Worm (Caenorhabditis elegans) whole organism, late embryonic: ENCODE data around the gene F38H4.5.

ENCODE experiments used
- F13H6.1 ChIP-seq: sonication (generic microtip); optimal IDR thresholded peaks from 2 replicates; lab custom pipeline; 2016; ENCODE audit warnings: missing genetic modification characterization, missing compliant biosample characterization
- T23F11.4 ChIP-seq: fragments of 200-800 bp; sonication (Bioruptor generic); optimal IDR thresholded peaks from 2 replicates; lab custom pipeline; 2018; ENCODE audit warnings: mild to moderate bottlenecking, missing genetic modification characterization, missing compliant biosample characterization
- Y22D7AL.16 ChIP-seq: sonication (generic microtip); optimal IDR thresholded peaks from 2 replicates; lab custom pipeline; 2016; ENCODE audit warnings: missing genetic modification characterization, missing compliant biosample characterization
- ama-1 ChIP-seq: fragments of 150-350 bp; optimal IDR thresholded peaks from 2 replicates; lab custom pipeline; 2014
- ceh-14 ChIP-seq: sonication (generic microtip); optimal IDR thresholded peaks from 2 replicates; lab custom pipeline; 2016; ENCODE audit warnings: missing genotype, missing genetic modification characterization, missing compliant biosample characterization
- ceh-18 ChIP-seq: sonication (generic microtip); optimal IDR thresholded peaks from 2 replicates; lab custom pipeline; 2016; ENCODE audit warnings: missing genetic modification characterization, missing compliant biosample characterization
- ceh-2 ChIP-seq: sonication (generic microtip); optimal IDR thresholded peaks from 2 replicates; lab custom pipeline; 2016; ENCODE audit warnings: missing genotype, missing genetic modification characterization, missing compliant biosample characterization
- ceh-22 ChIP-seq: sonication (generic microtip); optimal IDR thresholded peaks from 2 replicates; lab custom pipeline; 2017; ENCODE audit warnings: missing biosample characterization, missing genetic modification characterization
- che-1 ChIP-seq: sonication (generic microtip); optimal IDR thresholded peaks from 2 replicates; lab custom pipeline; 2016; ENCODE audit warnings: mild to moderate bottlenecking, missing genetic modification characterization, missing compliant biosample characterization
- dve-1 ChIP-seq: sonication (generic microtip); optimal IDR thresholded peaks from 2 replicates; lab custom pipeline; 2017; ENCODE audit warnings: antibody characterized with exemption, mild to moderate bottlenecking, missing genetic modification characterization, missing compliant biosample characterization
- elt-2 ChIP-seq: sonication (generic microtip); optimal IDR thresholded peaks from 2 replicates; lab custom pipeline; 2016; ENCODE audit warnings: missing genetic modification reagents, missing genetic modification characterization, missing compliant biosample characterization
- elt-4 ChIP-seq: sonication (generic microtip); optimal IDR thresholded peaks from 2 replicates; lab custom pipeline; 2016; ENCODE audit warnings: missing genetic modification characterization, missing compliant biosample characterization
- ets-4 ChIP-seq: sonication (generic microtip); optimal IDR thresholded peaks from 2 replicates; lab custom pipeline; 2016; ENCODE audit warnings: missing genetic modification characterization, missing compliant biosample characterization
- eyg-1 ChIP-seq: sonication (generic microtip); optimal IDR thresholded peaks from 2 replicates; lab custom pipeline; 2016; ENCODE audit warnings: missing genotype, missing genetic modification characterization, missing compliant biosample characterization
- fkh-6 ChIP-seq: sonication (generic microtip); optimal IDR thresholded peaks from 2 replicates; lab custom pipeline; 2016; ENCODE audit warnings: missing genetic modification characterization, missing compliant biosample characterization
- gmeb-2 ChIP-seq: sonication (generic microtip); optimal IDR thresholded peaks from 2 replicates; lab custom pipeline; 2016; ENCODE audit warnings: missing genetic modification characterization, inconsistent platforms, missing compliant biosample characterization
- hlh-13 ChIP-seq: fragments of 200-800 bp; sonication (Bioruptor generic); optimal IDR thresholded peaks from 2 replicates; lab custom pipeline; 2018; ENCODE audit warnings: mild to moderate bottlenecking, missing genetic modification characterization, missing compliant biosample characterization
- hlh-30 ChIP-seq: sonication (generic microtip); optimal IDR thresholded peaks from 2 replicates; lab custom pipeline; 2017; ENCODE audit warnings: antibody characterized with exemption, missing genetic modification characterization, missing compliant biosample characterization; ENCODE audit not compliant: insufficient read depth
- hlh-8 ChIP-seq: sonication (generic microtip); optimal IDR thresholded peaks from 2 replicates; lab custom pipeline; 2016; ENCODE audit warnings: missing genotype, missing genetic modification characterization, missing compliant biosample characterization
- lim-6 ChIP-seq: sonication (generic microtip); optimal IDR thresholded peaks from 2 replicates; lab custom pipeline; 2016; ENCODE audit warnings: missing genetic modification characterization, missing compliant biosample characterization
- madf-2 ChIP-seq: sonication (generic microtip); optimal IDR thresholded peaks from 2 replicates; lab custom pipeline; 2017; ENCODE audit warnings: missing genetic modification characterization, missing compliant biosample characterization
- mec-3 ChIP-seq: sonication (generic microtip); optimal IDR thresholded peaks from 2 replicates; lab custom pipeline; 2016; ENCODE audit warnings: borderline replicate concordance, missing genetic modification characterization, missing compliant biosample characterization
- odd-2 ChIP-seq: sonication (generic microtip); optimal IDR thresholded peaks from 2 replicates; lab custom pipeline; 2017; ENCODE audit warnings: antibody characterized with exemption, mild to moderate bottlenecking, missing genetic modification characterization, missing compliant biosample characterization
- pag-3 ChIP-seq: sonication (generic microtip); optimal IDR thresholded peaks from 2 replicates; lab custom pipeline; 2016; ENCODE audit warnings: missing compliant biosample characterization, missing genetic modification characterization, borderline replicate concordance
- pqm-1 ChIP-seq: sonication (generic microtip); optimal IDR thresholded peaks from 2 replicates; lab custom pipeline; 2016; ENCODE audit warnings: missing genetic modification characterization, missing compliant biosample characterization
- pros-1 ChIP-seq: fragments of 150-350 bp; optimal IDR thresholded peaks from 2 replicates; lab custom pipeline; 2014; ENCODE audit warnings: missing biosample characterization, missing genetic modification reagents, missing genetic modification characterization
- ref-2 ChIP-seq: sonication (generic microtip); optimal IDR thresholded peaks from 2 replicates; lab custom pipeline; 2016; ENCODE audit warnings: missing genetic modification characterization, missing compliant biosample characterization
- sdc-2 ChIP-seq: sonication (generic microtip); optimal IDR thresholded peaks from 2 replicates; lab custom pipeline; 2016; ENCODE audit warnings: missing genotype, missing genetic modification characterization, missing compliant biosample characterization
- sox-4 ChIP-seq: sonication (generic microtip); optimal IDR thresholded peaks from 2 replicates; lab custom pipeline; 2017; ENCODE audit warnings: mild to moderate bottlenecking, missing genetic modification characterization, inconsistent platforms, missing compliant biosample characterization
- tbx-2 ChIP-seq: sonication (generic microtip); optimal IDR thresholded peaks from 2 replicates; lab custom pipeline; 2016; ENCODE audit warnings: missing genetic modification characterization, missing compliant biosample characterization
- ttx-3 ChIP-seq: sonication (generic microtip); optimal IDR thresholded peaks from 2 replicates; lab custom pipeline; 2016; ENCODE audit warnings: missing genetic modification reagents, missing genetic modification characterization, missing compliant biosample characterization
- unc-42 ChIP-seq: sonication (generic microtip); optimal IDR thresholded peaks from 2 replicates; lab custom pipeline; 2016; ENCODE audit warnings: missing genotype, missing genetic modification characterization, missing compliant biosample characterization
- unc-55 ChIP-seq: sonication (generic microtip); optimal IDR thresholded peaks from 2 replicates; lab custom pipeline; 2017; ENCODE audit warnings: missing biosample characterization, missing genetic modification reagents, missing genetic modification characterization
- zip-5 ChIP-seq: sonication (generic microtip); optimal IDR thresholded peaks from 2 replicates; lab custom pipeline; 2016; ENCODE audit warnings: missing genetic modification characterization, missing compliant biosample characterization
- ztf-16 ChIP-seq: sonication (generic microtip); optimal IDR thresholded peaks from 2 replicates; lab custom pipeline; 2017; ENCODE audit warnings: missing genetic modification characterization, missing compliant biosample characterization

The F38H4.5 gene

ce11 chrIV:11871898-11872297 is 19.9 kb downstream of the F38H4.5 start (continued):
- TF ChIP-seq gmeb-2 (tag; lab: Kevin White, UChicago) (no peak), madf-2 (tag; lab: Kevin White, UChicago) (no peak), ceh-2 (tag; lab: Kevin White, UChicago) (no peak), ttx-3 (tag; lab: Kevin White, UChicago) (peak; percentile 41), dve-1 (no peak)

DNA sequence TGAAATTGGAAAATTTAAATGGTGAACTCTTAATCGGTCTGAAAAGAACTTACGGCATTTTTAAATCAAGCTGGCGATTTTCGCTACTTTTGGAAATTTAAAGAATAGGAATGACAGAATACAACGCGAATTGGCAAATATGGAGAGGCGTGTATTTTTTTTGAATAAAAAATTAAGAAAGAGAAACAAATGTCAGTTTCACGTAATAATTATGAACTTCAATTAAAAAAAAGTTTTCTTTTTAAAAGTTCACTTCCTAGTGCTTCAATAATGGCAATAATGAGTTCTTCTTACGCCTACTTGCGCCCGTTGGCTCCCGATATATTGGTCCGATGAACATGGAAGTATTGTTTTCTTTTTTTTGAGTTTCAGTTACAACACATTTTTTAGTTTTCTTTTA is 25.7 kb downstream of the F38H4.5 start, which contains the start of gene pph-2:
pph-2 (minus strand) TSS at position 101 of the 400 bp plus-strand sequence.
- TF ChIP-seq Y22D7AL.16 (tag; lab: Kevin White, UChicago) = no peak
- TF ChIP-seq pqm-1 (tag; lab: Kevin White, UChicago) = no peak
- TF ChIP-seq, all 69 proteins: peak for 0

- no peak for TF ChIP-seq eyg-1 (tag; lab: Kevin White, UChicago)
- TF ChIP-seq pqm-1 (tag; lab: Kevin White, UChicago) = no peak
- TF ChIP-seq hlh-13 = no peak
- TF ChIP-seq pros-1 = no peak
- TF ChIP-seq lim-6 (tag; lab: Kevin White, UChicago) = no peak
- TF ChIP-seq hlh-8 (tag; lab: Kevin White, UChicago) = no peak
Measured at ce11 chrIV:11878249-11878648, 26.3 kb downstream of the F38H4.5 start, which contains the start of gene cutl-27. TSS of gene cutl-27 (plus strand) at chrIV:11878549.

DNA sequence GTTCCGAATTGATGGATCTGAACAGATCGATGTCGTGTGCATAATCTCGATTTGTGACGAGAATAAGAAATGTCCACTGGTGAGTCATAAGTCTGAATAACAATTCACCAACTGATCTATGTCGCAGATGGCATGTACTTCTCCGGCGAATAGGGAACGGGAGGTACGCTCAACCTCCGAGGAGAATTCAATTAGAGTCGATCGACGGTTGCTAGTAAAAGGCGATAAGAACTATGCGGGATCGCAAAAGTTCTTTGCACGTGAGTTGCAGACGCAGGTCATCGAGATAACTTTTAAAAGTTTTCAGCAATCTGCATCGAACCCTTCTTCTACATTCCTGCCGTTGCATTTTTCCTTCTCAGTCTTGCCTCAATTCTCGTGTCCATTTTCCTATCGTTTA is 30.6 kb downstream of the F38H4.5 start:
- TF ChIP-seq sdc-2 (tag; lab: Kevin White, UChicago) (no peak), elt-4 (no peak), che-1 (tag; lab: Kevin White, UChicago) (no peak)

- TF ChIP-seq zip-5 (tag; lab: Kevin White, UChicago) = no peak
- TF ChIP-seq odd-2 = no peak
Measured at ce11 chrIV:11883478-11883877, 31.5 kb downstream of the F38H4.5 start.

DNA sequence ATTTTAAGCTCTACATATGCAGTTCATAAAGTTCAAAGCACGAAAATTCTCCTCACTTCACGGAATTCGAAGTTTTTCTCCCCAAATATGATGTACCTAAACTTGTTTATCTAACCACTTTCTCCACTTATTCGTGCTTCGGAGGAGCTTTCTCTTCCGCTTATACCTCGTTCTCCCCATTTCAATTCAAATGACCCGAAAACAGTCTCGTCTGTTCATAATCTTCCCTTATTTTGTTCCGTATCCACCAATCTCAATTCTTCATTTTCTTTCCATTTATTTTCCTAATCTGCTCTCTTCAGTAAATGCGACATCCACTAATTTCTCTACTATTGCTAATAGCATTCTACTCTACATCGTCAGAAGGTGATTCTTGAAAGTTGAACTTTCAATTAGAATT is 33.3 kb downstream of the F38H4.5 start, which contains the start of gene let-653:
let-653 (plus strand) TSS at position 301 of the 400 bp plus-strand sequence.
- TF ChIP-seq sox-4 (tag; lab: Kevin White, UChicago) (no peak), gmeb-2 (tag; lab: Kevin White, UChicago) (no peak), F13H6.1 (tag; lab: Kevin White, UChicago) (no peak), ceh-14 (no peak), ceh-18 (tag; lab: Kevin White, UChicago) (no peak), mec-3 (tag; lab: Kevin White, UChicago) (no peak), unc-55 (GFP tag; lab: Kevin White, UChicago) (no peak), unc-42 (tag; lab: Kevin White, UChicago) (no peak), zip-5 (tag; lab: Kevin White, UChicago) (no peak), ceh-22 (tag; lab: Kevin White, UChicago) (no peak), ets-4 (tag; lab: Kevin White, UChicago) (no peak), fkh-6 (tag; lab: Kevin White, UChicago) (no peak), hlh-13 (no peak)

- no peak for TF ChIP-seq tbx-2 (tag; lab: Kevin White, UChicago)
- no peak for TF ChIP-seq che-1 (tag; lab: Kevin White, UChicago)
- no peak for TF ChIP-seq hlh-8 (tag; lab: Kevin White, UChicago)
- no peak for TF ChIP-seq ama-1 (lab: Kevin White, UChicago)
- no peak for TF ChIP-seq hlh-30
- no peak for TF ChIP-seq fkh-6 (tag; lab: Kevin White, UChicago)
- no peak for TF ChIP-seq Y22D7AL.16 (tag; lab: Kevin White, UChicago)
- no peak for TF ChIP-seq T23F11.4 (GFP tag; lab: Kevin White, UChicago)
- TF ChIP-seq ztf-16 (tag; lab: Kevin White, UChicago) = no peak
- no peak for TF ChIP-seq ref-2 (tag; lab: Kevin White, UChicago)
- no peak for TF ChIP-seq elt-2 (tag; lab: Kevin White, UChicago)
- no peak for TF ChIP-seq pag-3 (tag; lab: Kevin White, UChicago)
Measured at ce11 chrIV:11892545-11892944, 40.6 kb downstream of the F38H4.5 start.
